Fruit fly (Drosophila melanogaster) whole organism, embryonic: ENCODE results near the gene CG15740.

Experiments used
- ATbp ChIP-seq: fragments of 200-800 bp; sonication (Bioruptor generic); optimal IDR thresholded peaks from 2 replicates; lab custom pipeline; 2017; ENCODE audit warnings: missing biosample characterization, mild to moderate bottlenecking, missing genetic modification characterization, missing genetic modification reagents
- BEAF-32 ChIP-seq: fragments of 200-800 bp; sonication (Bioruptor generic); optimal IDR thresholded peaks from 3 replicates; lab custom pipeline; 2017; ENCODE audit warnings: missing biosample characterization, missing genetic modification characterization, mild to moderate bottlenecking, moderate library complexity, missing genetic modification reagents
- CG10209 ChIP-seq: fragments of 200-800 bp; sonication (Bioruptor generic); optimal IDR thresholded peaks from 3 replicates; lab custom pipeline; 2017; ENCODE audit warnings: missing biosample characterization, mild to moderate bottlenecking, missing genetic modification characterization, missing genetic modification reagents
- CG10274 ChIP-seq: fragments of 200-800 bp; sonication (Bioruptor generic); optimal IDR thresholded peaks from 3 replicates; lab custom pipeline; 2017; ENCODE audit warnings: missing biosample characterization, mild to moderate bottlenecking, missing genetic modification characterization
- CG10979 ChIP-seq: fragments of 200-800 bp; sonication (Bioruptor generic); optimal IDR thresholded peaks from 2 replicates; lab custom pipeline; 2018; ENCODE audit warnings: missing biosample characterization, mild to moderate bottlenecking, missing genetic modification characterization, moderate library complexity
- CG12219 ChIP-seq: fragments of 200-800 bp; sonication (Bioruptor generic); optimal IDR thresholded peaks from 3 replicates; lab custom pipeline; 2018; ENCODE audit warnings: missing biosample characterization, mild to moderate bottlenecking, missing genetic modification characterization
- CG15514 ChIP-seq: fragments of 200-800 bp; sonication (Bioruptor generic); optimal IDR thresholded peaks from 3 replicates; lab custom pipeline; 2017; ENCODE audit warnings: missing biosample characterization, missing genetic modification characterization, mild to moderate bottlenecking, moderate library complexity, missing genetic modification reagents
- CG17802 ChIP-seq: fragments of 200-800 bp; sonication (Bioruptor generic); optimal IDR thresholded peaks from 2 replicates; lab custom pipeline; 2018; ENCODE audit warnings: missing biosample characterization, mild to moderate bottlenecking, missing genetic modification characterization, moderate library complexity
- CG17829 ChIP-seq: fragments of 200-800 bp; optimal IDR thresholded peaks from 2 replicates; lab custom pipeline; 2019; ENCODE audit warnings: missing biosample characterization, mild to moderate bottlenecking, missing genetic modification characterization, moderate library complexity
- CG17912 ChIP-seq: fragments of 200-800 bp; sonication (Bioruptor generic); optimal IDR thresholded peaks from 2 replicates; lab custom pipeline; 2018; ENCODE audit warnings: missing biosample characterization, mild to moderate bottlenecking, missing genetic modification characterization
- CG2678 ChIP-seq: fragments of 200-800 bp; sonication (Bioruptor generic); optimal IDR thresholded peaks from 3 replicates; lab custom pipeline; 2019; ENCODE audit warnings: missing biosample characterization, mild to moderate bottlenecking, missing genetic modification characterization, moderate library complexity
- CG3281 ChIP-seq: fragments of 200-800 bp; sonication (Bioruptor generic); optimal IDR thresholded peaks from 3 replicates; lab custom pipeline; 2017; ENCODE audit warnings: missing biosample characterization, mild to moderate bottlenecking, missing genetic modification characterization
- CG34224 ChIP-seq: fragments of 200-800 bp; sonication (Bioruptor generic); IDR thresholded peaks from 3 replicates; pipeline ENCODE4 v1.3.6; 2022; ENCODE audit warnings: missing biosample characterization, missing genetic modification characterization; ENCODE audit not compliant: partially characterized antibody
- CG3847 ChIP-seq: fragments of 200-800 bp; sonication (Bioruptor generic); IDR thresholded peaks from 2 replicates; pipeline ENCODE4 v1.3.6; 2022; ENCODE audit warnings: missing biosample characterization, missing genetic modification characterization
- CG5953 ChIP-seq: fragments of 200-800 bp; sonication (Bioruptor generic); IDR thresholded peaks from 2 replicates; pipeline ENCODE4 v1.3.6; 2022; ENCODE audit warnings: missing biosample characterization, missing genetic modification characterization
- CG6765 ChIP-seq: fragments of 200-800 bp; sonication (Bioruptor generic); optimal IDR thresholded peaks from 3 replicates; lab custom pipeline; 2017; ENCODE audit warnings: missing biosample characterization, mild to moderate bottlenecking, missing genetic modification characterization
- CG6854 ChIP-seq: fragments of 200-800 bp; sonication (Bioruptor generic); optimal IDR thresholded peaks from 3 replicates; lab custom pipeline; 2017; ENCODE audit warnings: missing biosample characterization, mild to moderate bottlenecking, missing genetic modification characterization
- CG7745 ChIP-seq: fragments of 200-800 bp; sonication (Bioruptor generic); optimal IDR thresholded peaks from 2 replicates; lab custom pipeline; 2018; ENCODE audit warnings: missing biosample characterization, mild to moderate bottlenecking, missing genetic modification characterization, moderate library complexity
- CG8281 ChIP-seq: fragments of 200-800 bp; sonication (Bioruptor generic); optimal IDR thresholded peaks from 2 replicates; lab custom pipeline; 2018; ENCODE audit warnings: missing biosample characterization, mild to moderate bottlenecking, missing genetic modification characterization, moderate library complexity
- CG8359 ChIP-seq: fragments of 200-800 bp; sonication (Bioruptor generic); optimal IDR thresholded peaks from 2 replicates; lab custom pipeline; 2017; ENCODE audit warnings: missing biosample characterization, mild to moderate bottlenecking, missing genetic modification characterization, borderline replicate concordance
- Doc3 ChIP-seq: fragments of 200-800 bp; sonication (Bioruptor generic); IDR thresholded peaks from 3 replicates; pipeline ENCODE4 v1.3.6; 2022; ENCODE audit warnings: missing biosample characterization, missing genetic modification characterization; ENCODE audit not compliant: partially characterized antibody
- ERR ChIP-seq: fragments of 200-800 bp; sonication (Bioruptor generic); optimal IDR thresholded peaks from 2 replicates; lab custom pipeline; 2016; ENCODE audit warnings: missing biosample characterization, missing genetic modification characterization
- Fer1 ChIP-seq: fragments of 200-800 bp; sonication (Bioruptor generic); optimal IDR thresholded peaks from 2 replicates; lab custom pipeline; 2017; ENCODE audit warnings: missing biosample characterization, mild to moderate bottlenecking, missing genetic modification characterization
- HLH4C ChIP-seq: fragments of 200-800 bp; sonication (Bioruptor generic); IDR thresholded peaks from 3 replicates; pipeline ENCODE4 v1.3.6; 2022; ENCODE audit warnings: missing biosample characterization, missing genetic modification characterization; ENCODE audit not compliant: partially characterized antibody
- TFAM ChIP-seq: fragments of 200-800 bp; sonication (Bioruptor generic); optimal IDR thresholded peaks from 2 replicates; lab custom pipeline; 2017; ENCODE audit warnings: missing biosample characterization, missing genetic modification characterization, inconsistent platforms
- Trl ChIP-seq, 3 experiments: fragments of >200 bp in 2 of 3; fragments of 200-800 bp in 1 of 3; sonication (Bioruptor generic) in 1 of 3; optimal IDR thresholded peaks; 2 replicates in 1 of 3; 3 replicates in 2 of 3; lab custom pipeline; 2016 to 2017; ENCODE audit warnings: missing biosample characterization in 1 of 3, missing genetic modification characterization in 1 of 3
- ara ChIP-seq: fragments of 200-800 bp; sonication (Bioruptor generic); IDR thresholded peaks from 2 replicates; pipeline ENCODE4 v1.3.6; 2022; ENCODE audit warnings: missing biosample characterization, missing genetic modification characterization
- bbx ChIP-seq: fragments of 200-800 bp; sonication (Bioruptor generic); IDR thresholded peaks from 2 replicates; pipeline ENCODE4 v1.3.6; 2022; ENCODE audit warnings: missing biosample characterization, missing genetic modification characterization; ENCODE audit not compliant: partially characterized antibody
- br ChIP-seq: fragments of >200 bp; optimal IDR thresholded peaks from 2 replicates; lab custom pipeline; 2017
- chinmo ChIP-seq: fragments of 200-800 bp; sonication (Bioruptor generic); IDR thresholded peaks from 4 replicates; pipeline ENCODE4 v1.3.6; 2022; ENCODE audit warnings: missing biosample characterization, missing genetic modification characterization; ENCODE audit not compliant: partially characterized antibody
- chm ChIP-seq: fragments of 200-800 bp; sonication (Bioruptor generic); IDR thresholded peaks from 2 replicates; pipeline ENCODE4 v1.3.6; 2022; ENCODE audit warnings: missing biosample characterization, missing genetic modification characterization
- dm ChIP-seq: fragments of 200-800 bp; sonication (Bioruptor generic); optimal IDR thresholded peaks from 3 replicates; lab custom pipeline; 2016; ENCODE audit warnings: missing biosample characterization, missing genetic modification characterization
- gem ChIP-seq: fragments of 200-800 bp; sonication (Bioruptor generic); optimal IDR thresholded peaks from 2 replicates; lab custom pipeline; 2019; ENCODE audit warnings: missing biosample characterization, mild to moderate bottlenecking, missing genetic modification characterization, moderate library complexity
- lab ChIP-seq: fragments of 200-800 bp; sonication (Bioruptor generic); optimal IDR thresholded peaks from 3 replicates; lab custom pipeline; 2017; ENCODE audit warnings: missing biosample characterization, missing genetic modification characterization, mild to moderate bottlenecking, moderate library complexity, missing genetic modification reagents
- mam ChIP-seq: fragments of 200-800 bp; sonication (Bioruptor generic); optimal IDR thresholded peaks from 3 replicates; lab custom pipeline; 2016; ENCODE audit warnings: missing biosample characterization, missing genetic modification characterization
- nerfin-1 ChIP-seq: fragments of 200-800 bp; sonication (Bioruptor generic); optimal IDR thresholded peaks from 3 replicates; lab custom pipeline; 2019; ENCODE audit warnings: missing biosample characterization, mild to moderate bottlenecking, missing genetic modification characterization, moderate library complexity
- nom ChIP-seq: fragments of 200-800 bp; sonication (Bioruptor generic); optimal IDR thresholded peaks from 2 replicates; lab custom pipeline; 2017; ENCODE audit warnings: missing biosample characterization, missing genetic modification characterization, mild to moderate bottlenecking, moderate library complexity, missing genetic modification reagents
- odd ChIP-seq: fragments of 200-800 bp; sonication (Bioruptor generic); optimal IDR thresholded peaks from 2 replicates; lab custom pipeline; 2017; ENCODE audit warnings: missing biosample characterization, mild to moderate bottlenecking, missing genetic modification characterization
- peb ChIP-seq: fragments of 200-800 bp; sonication (Bioruptor generic); IDR thresholded peaks from 2 replicates; pipeline ENCODE4 v1.3.6; 2022; ENCODE audit warnings: missing biosample characterization, missing genetic modification characterization
- phol ChIP-seq: fragments of 200-800 bp; sonication (Bioruptor generic); optimal IDR thresholded peaks from 3 replicates; lab custom pipeline; 2018; ENCODE audit warnings: missing biosample characterization, mild to moderate bottlenecking, missing genetic modification characterization, moderate library complexity
- pzg ChIP-seq: fragments of 200-800 bp; sonication (Bioruptor generic); optimal IDR thresholded peaks from 3 replicates; lab custom pipeline; 2018; ENCODE audit warnings: missing biosample characterization, mild to moderate bottlenecking, missing genetic modification characterization, moderate library complexity
- row ChIP-seq: fragments of 200-800 bp; sonication (Bioruptor generic); IDR thresholded peaks from 3 replicates; pipeline ENCODE4 v1.3.6; 2022; ENCODE audit warnings: missing biosample characterization, missing genetic modification characterization
- sens ChIP-seq: fragments of 200-800 bp; sonication (Bioruptor generic); peaks from one replicate; lab custom pipeline; 2016; ENCODE audit warnings: missing biosample characterization, missing genetic modification characterization
- sens-2 ChIP-seq: fragments of 200-800 bp; sonication (Bioruptor generic); IDR thresholded peaks from 2 replicates; pipeline ENCODE4 v1.3.6; 2022; ENCODE audit warnings: missing biosample characterization, missing genetic modification characterization
- sna ChIP-seq: fragments of 200-800 bp; sonication (Bioruptor generic); IDR thresholded peaks from 2 replicates; pipeline ENCODE4 v1.3.6; 2022; ENCODE audit warnings: missing biosample characterization, missing genetic modification characterization; ENCODE audit not compliant: partially characterized antibody

Gene CG15740

dm6 chrX:11812828-11813227, 33.1 kb downstream of the CG15740 start (continued):
- TF ChIP-seq CG3281 = peak; percentile 30
- peak; percentile 55 for TF ChIP-seq Fer1 (GFP tag; lab: Kevin White, UChicago)
- no peak for TF ChIP-seq CG10209
- no peak for TF ChIP-seq TFAM (GFP tag; lab: Kevin White, UChicago)
- peak; percentile 12 for TF ChIP-seq sens (GFP tag; lab: Kevin White, UChicago)
- peak; percentile 21 for TF ChIP-seq CG6854 (GFP tag; lab: Kevin White, UChicago)
- TF ChIP-seq CG17802 (tag; lab: Kevin White, UChicago) = no peak
- TF ChIP-seq CG6765 (GFP tag; lab: Kevin White, UChicago) = peak; percentile 33
- peak; percentile 52 for TF ChIP-seq lab
- TF ChIP-seq odd = no peak
- TF ChIP-seq CG3847 (GFP tag; lab: Robert Waterston, UW) = no peak

dm6 chrX:11806867-11807747, 38.8 kb downstream of the CG15740 start, which contains the start of gene Hsc70-3:
TSS of gene Hsc70-3 (minus strand) at chrX:11807117.
- TF ChIP-seq peb (GFP tag; lab: Robert Waterston, UW) (no peak), chm (GFP tag; lab: Robert Waterston, UW) (peak; percentile 15; the same call in 1 of the 2 replicates), pzg (GFP tag; lab: Kevin White, UChicago) (peak; percentile 27), CG15514 (GFP tag; lab: Kevin White, UChicago) (peak; percentile 38), CG17912 (GFP tag; lab: Kevin White, UChicago) (peak; percentile 18), BEAF-32 (GFP tag; lab: Kevin White, UChicago) (peak; percentile 70), CG10979 (peak; percentile 11), row (GFP tag; lab: Robert Waterston, UW) (peak; percentile 83), phol (tag; lab: Kevin White, UChicago) (peak; percentile 12), gem (tag; lab: Kevin White, UChicago) (peak; percentile 33), CG5953 (GFP tag; lab: Robert Waterston, UW) (peak; percentile 59; the same call in 1 of the 2 replicates), dm (GFP tag; lab: Kevin White, UChicago) (no peak), bbx (GFP tag; lab: Robert Waterston, UW) (peak; percentile 35), sna (GFP tag; lab: Robert Waterston, UW) (peak; percentile 79; the same call in 1 of the 2 replicates), sens-2 (GFP tag; lab: Robert Waterston, UW) (no peak), CG17829 (tag; lab: Kevin White, UChicago) (peak; percentile 46), ERR (GFP tag; lab: Kevin White, UChicago) (no peak), nerfin-1 (tag; lab: Kevin White, UChicago) (peak; percentile 60), CG8359 (GFP tag; lab: Kevin White, UChicago) (peak; percentile 37), odd (peak; percentile 68), nom (GFP tag; lab: Kevin White, UChicago) (peak; percentile 35), ara (GFP tag; lab: Robert Waterston, UW) (peak; percentile 58; the same call in 1 of the 2 replicates), CG6765 (GFP tag; lab: Kevin White, UChicago) (peak; percentile 6), ATbp (GFP tag; lab: Kevin White, UChicago) (peak; percentile 89), CG8281 (tag; lab: Kevin White, UChicago) (peak; percentile 13), Trl (optimal IDR thresholded peaks at IDR 0.05; lab: Kevin White, UChicago) (peak; percentile 76 to 85), Trl (GFP tag; optimal IDR thresholded peaks at IDR 0.05; lab: Kevin White, UChicago) (peak; percentile 50), Doc3 (GFP tag; lab: Robert Waterston, UW) (peak; percentile 78; the same call in 2 of the 3 replicates), HLH4C (GFP tag; lab: Robert Waterston, UW) (peak; percentile 67), CG2678 (tag; lab: Kevin White, UChicago) (peak; percentile 53), br (lab: Kevin White, UChicago) (no peak), CG34224 (peak; percentile 75; the same call in 2 of the 3 replicates), chinmo (0 out of 4 replicates have a peak, but pooled peaks have one; percentile 74), CG12219 (GFP tag; lab: Kevin White, UChicago) (peak; percentile 23), CG10274 (no peak), mam (GFP tag; lab: Kevin White, UChicago) (no peak), CG7745 (tag; lab: Kevin White, UChicago) (peak; percentile 68)
